Fruit fly (Drosophila melanogaster) Kc167 (cell line): Measurements from ENCODE around the gene Blm.

ENCODE experiments used
- Myc ChIP-seq: fragments of >200 bp; optimal IDR thresholded peaks from 2 replicates; lab custom pipeline; 2017; ENCODE audit warnings: missing external identifiers
- Sin3A ChIP-seq: fragments of >200 bp; optimal IDR thresholded peaks from 2 replicates; lab custom pipeline; 2018; ENCODE audit warnings: missing external identifiers
- h ChIP-seq: fragments of >200 bp; optimal IDR thresholded peaks from 3 replicates; lab custom pipeline; 2018; ENCODE audit warnings: missing external identifiers
- insv ChIP-seq: fragments of >200 bp; optimal IDR thresholded peaks from 3 replicates; lab custom pipeline; 2018; ENCODE audit warnings: missing external identifiers
- psq ChIP-seq: fragments of >200 bp; optimal IDR thresholded peaks from 2 replicates; lab custom pipeline; 2017; ENCODE audit warnings: missing external identifiers
- ttk ChIP-seq: sonication (Bioruptor generic); optimal IDR thresholded peaks from 2 replicates; lab custom pipeline; 2017; ENCODE audit warnings: missing external identifiers

The Blm gene

DNA sequence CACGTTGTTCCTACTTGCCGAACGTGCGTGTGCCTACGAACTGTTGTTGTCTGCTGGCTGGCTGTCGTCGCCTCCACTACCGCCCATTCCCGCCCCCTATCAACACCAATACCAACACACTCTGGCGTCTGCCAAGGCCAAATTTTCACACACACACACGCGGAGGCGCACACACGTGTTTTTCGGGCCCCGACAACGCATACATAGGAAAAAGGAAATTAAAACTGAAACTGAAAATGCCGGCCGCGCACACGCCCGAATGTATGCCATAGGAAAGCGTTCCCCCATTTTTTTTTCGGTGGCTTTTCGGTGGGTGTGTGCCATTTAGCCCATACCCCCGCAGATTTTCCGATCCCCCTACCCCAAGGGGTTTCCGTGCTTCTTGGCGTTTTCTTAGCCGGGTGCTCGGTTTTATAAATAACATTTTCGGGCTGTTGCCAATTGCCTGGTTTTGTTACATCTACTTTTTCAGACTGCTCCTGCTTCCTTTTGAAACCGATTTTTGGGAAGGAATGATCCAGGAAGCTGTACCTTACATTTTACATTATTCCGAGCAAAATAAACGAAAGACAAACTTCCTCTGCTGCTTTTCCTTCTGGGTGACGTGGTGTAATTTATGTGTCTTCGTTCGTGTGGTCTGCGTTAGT, 30.7 kb upstream of the Blm start:
- no peak for TF ChIP-seq insv (lab: Kevin White, UChicago)
- TF ChIP-seq ttk (lab: Kevin White, UChicago): no peak
- no peak for TF ChIP-seq h (lab: Kevin White, UChicago)

DNA sequence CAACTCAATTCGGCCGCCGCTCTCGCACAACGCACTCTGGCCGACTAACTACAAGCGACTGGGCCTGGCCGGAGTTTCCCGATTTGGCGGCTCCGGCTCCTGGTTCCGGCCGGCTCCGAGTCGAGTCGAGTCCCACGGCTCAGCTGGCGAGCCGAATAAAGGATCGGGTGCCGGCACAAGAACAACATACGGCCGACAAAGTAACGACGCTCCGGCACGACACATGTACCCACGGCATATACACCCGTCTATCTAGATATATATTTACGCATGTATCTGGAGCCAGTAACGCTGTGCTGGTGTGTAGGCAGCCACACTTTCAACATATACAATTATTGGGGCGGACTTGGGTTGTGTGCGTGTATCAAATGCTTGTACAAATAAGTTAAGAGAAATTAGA, 29.9 kb upstream of the Blm start:
- no peak for TF ChIP-seq insv (lab: Kevin White, UChicago)
- TF ChIP-seq Myc (lab: Kevin White, UChicago): no peak
- TF ChIP-seq Sin3A (lab: Kevin White, UChicago): no peak
- TF ChIP-seq h (lab: Kevin White, UChicago): no peak
- no peak for TF ChIP-seq ttk (lab: Kevin White, UChicago)
- TF ChIP-seq psq (lab: Kevin White, UChicago): no peak

DNA sequence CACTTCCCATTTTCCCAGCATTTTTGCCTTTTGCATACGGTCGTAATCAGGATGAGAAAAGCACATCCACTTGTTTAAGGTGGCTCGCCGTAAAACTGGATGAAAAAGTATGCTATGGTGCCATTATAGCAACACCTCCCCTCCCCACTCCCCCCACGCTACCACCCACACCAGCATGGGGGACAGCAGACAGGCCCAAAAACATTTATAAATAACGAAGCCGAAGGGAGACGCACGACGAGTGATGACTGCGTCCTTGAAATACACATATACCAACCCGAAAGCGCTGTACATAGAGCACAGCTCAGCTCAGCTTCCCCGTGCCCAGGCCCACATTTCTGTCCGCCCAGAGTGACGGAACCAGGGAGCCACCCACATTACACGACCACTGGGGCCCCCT, 29.1 kb upstream of the Blm start:
- TF ChIP-seq psq (lab: Kevin White, UChicago) (no peak), insv (lab: Kevin White, UChicago) (no peak), Sin3A (lab: Kevin White, UChicago) (no peak), h (lab: Kevin White, UChicago) (no peak), Myc (lab: Kevin White, UChicago) (no peak), ttk (lab: Kevin White, UChicago) (no peak)

DNA sequence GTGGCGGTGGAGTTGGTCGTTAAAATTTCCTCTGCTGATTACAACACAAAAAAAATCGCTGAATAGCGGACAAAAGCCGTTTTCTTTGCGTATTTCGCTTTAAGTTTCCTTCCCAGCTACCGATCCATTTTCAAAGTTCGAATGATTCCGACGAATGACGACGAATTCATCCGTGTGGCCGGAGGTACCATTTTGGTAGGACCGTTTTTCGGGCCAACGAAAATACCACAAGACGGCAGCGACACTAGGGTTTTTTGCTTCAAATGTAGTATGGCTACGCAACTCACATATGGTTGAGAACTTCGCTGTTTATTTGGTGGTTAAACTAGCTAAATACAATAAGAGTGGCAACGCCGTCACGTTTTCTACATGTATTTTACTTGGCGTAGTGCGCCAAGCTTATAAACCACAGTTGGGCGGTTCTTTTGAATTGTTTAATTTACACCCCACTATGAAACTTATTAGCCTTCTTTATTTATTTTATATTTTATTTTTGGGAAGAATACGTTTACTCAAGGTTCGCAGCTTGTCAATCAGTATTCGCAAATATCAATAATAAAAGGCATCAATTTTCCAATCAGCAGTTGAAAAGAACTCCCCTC, 22.8 kb upstream of the Blm start, which contains the start of gene Lk6:
Gene Lk6 (minus strand): TSS at position 179 of the 602 bp plus-strand sequence.
- TF ChIP-seq Sin3A (lab: Kevin White, UChicago) (no peak), h (lab: Kevin White, UChicago) (no peak), Myc (lab: Kevin White, UChicago) (no peak), insv (lab: Kevin White, UChicago) (no peak), psq (lab: Kevin White, UChicago) (no peak), ttk (lab: Kevin White, UChicago) (no peak)

DNA sequence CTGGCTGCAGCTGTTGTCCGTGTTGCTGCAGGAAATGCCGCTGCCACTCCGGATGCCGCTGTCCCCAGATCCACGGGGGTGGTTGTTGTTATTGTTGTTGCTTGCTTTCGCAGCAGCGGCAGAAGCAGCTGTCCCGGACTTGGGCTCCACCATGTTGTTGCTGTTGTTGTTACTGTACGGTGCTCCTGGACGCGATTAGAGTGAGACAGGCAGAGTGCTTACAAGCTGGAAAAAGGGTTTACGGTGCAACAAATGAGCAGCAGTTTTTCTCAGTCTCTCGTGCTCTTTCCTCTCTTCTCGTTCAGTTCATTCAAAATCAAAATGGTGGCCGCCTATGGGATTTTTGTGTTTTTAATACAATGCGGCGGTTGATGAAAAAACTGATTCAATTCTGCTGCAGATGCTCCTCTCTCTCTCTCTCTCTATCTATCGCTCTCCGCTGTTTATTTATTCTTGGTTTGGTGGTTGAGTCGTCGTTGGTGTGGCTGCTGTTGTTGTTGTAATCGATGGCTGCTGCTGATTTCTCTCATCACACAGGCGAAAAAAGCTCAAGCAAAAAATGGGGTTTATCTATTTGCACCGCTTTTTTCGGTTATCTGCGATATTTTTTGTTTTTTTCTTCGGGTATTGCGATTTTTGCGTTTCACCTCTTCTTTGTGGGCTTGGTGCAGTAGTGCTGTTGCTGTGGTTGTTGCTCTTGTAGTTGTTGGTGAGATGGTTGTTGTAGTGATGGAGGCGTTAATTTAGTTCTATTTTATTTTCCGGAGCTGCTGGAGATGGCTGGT, 22.1 kb upstream of the Blm start:
- TF ChIP-seq Sin3A (lab: Kevin White, UChicago): no peak
- TF ChIP-seq Myc (lab: Kevin White, UChicago): no peak
- no peak for TF ChIP-seq psq (lab: Kevin White, UChicago)

DNA sequence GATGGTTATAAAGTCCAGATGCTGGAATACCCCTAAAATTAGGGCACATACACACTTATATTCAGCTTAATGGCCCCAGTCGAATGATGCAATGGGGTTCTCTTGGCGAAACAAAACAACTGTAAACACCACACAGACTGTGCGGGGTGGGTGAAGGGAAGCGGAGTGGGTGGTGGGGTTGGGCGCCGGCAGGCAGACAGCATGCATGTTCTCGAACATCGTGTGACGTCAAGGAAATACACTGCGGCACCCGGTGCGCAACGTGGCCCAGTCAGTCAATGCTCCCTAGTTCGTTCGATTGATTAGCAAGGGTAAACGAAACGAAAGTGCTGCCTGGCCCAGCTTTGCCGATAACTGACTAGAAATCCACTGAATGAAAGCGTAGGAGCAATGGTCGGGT, 20.9 kb upstream of the Blm start:
- TF ChIP-seq Sin3A (lab: Kevin White, UChicago): no peak

DNA sequence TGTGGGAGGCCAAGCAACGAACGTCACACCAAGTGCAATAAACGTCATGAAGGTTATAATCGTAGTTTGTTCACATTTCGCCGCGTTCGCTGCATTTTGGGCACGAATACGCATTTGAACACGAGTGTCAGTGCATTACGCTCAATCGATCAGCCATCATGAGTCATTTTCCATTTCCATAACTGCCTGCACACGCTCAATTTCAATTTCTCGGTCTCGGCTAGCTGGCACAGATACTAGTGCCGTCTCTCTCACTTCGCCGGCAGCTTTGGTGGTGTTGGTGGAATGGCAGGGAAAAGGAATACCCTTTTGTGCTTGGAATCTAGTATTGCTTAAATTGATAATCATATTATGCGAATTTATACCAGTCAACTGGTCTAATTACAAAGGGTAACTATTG, 20.1 kb upstream of the Blm start:
- TF ChIP-seq Myc (lab: Kevin White, UChicago) (no peak), insv (lab: Kevin White, UChicago) (no peak), Sin3A (lab: Kevin White, UChicago) (no peak), h (lab: Kevin White, UChicago) (no peak), ttk (lab: Kevin White, UChicago) (no peak), psq (lab: Kevin White, UChicago) (no peak)

DNA sequence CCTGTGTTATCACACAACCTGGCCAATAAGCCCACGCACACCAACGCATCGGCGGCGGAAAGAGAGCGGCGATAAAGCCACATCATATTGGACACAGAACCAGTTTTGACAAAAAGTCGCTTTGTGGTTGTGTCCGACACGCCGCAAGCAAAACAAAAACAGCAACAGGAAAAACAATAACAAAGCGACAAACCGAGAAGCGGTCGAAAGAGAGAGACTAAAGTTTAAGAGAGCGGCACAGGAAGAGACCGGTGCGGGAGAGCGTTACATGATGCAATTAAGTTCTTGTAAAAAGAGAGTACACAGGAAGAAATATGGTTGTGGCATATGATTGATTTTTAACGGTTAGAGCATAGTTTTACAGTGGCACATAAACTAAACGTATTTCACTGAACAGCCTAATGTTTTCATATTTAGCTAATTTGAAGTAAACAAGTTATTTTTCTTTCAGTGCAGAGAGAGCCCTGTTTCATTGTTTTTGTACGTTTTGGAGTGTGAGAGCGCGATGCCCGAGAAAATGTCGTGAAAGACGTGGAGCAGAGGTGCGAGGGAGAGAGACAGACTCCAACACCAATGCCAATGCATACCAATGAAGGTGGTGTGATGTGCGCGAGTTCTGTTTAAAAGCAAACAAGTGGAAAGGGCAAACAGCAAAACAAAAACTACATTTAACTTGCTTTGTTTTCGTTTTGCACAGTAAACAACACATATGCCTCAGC, 19.2 kb upstream of the Blm start:
- TF ChIP-seq insv (lab: Kevin White, UChicago) (no peak), psq (lab: Kevin White, UChicago) (no peak), Myc (lab: Kevin White, UChicago) (no peak), ttk (lab: Kevin White, UChicago) (no peak), h (lab: Kevin White, UChicago) (no peak), Sin3A (lab: Kevin White, UChicago) (no peak)

DNA sequence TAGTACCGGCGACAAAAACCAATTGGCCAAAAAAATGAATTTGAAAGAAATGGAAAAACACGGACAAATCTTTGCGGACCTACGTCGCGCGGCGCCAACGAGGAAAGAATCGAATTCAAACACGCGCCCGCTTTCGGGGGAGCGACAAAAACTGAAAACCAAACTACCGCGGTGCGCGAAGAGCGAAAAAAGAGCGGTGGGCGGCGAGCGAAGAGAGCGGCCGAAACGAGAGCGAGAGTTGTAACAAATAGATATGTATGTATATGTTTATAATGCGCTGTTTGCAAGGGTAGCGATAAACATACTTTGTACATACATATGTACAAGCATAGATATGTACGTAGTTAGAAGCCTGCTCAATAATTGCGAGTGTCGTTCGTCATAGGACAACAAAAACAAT, 18.4 kb upstream of the Blm start:
- no peak for TF ChIP-seq Sin3A (lab: Kevin White, UChicago)
- TF ChIP-seq insv (lab: Kevin White, UChicago): no peak
- no peak for TF ChIP-seq ttk (lab: Kevin White, UChicago)
- TF ChIP-seq psq (lab: Kevin White, UChicago): no peak
- TF ChIP-seq h (lab: Kevin White, UChicago): no peak
- TF ChIP-seq Myc (lab: Kevin White, UChicago): no peak

DNA sequence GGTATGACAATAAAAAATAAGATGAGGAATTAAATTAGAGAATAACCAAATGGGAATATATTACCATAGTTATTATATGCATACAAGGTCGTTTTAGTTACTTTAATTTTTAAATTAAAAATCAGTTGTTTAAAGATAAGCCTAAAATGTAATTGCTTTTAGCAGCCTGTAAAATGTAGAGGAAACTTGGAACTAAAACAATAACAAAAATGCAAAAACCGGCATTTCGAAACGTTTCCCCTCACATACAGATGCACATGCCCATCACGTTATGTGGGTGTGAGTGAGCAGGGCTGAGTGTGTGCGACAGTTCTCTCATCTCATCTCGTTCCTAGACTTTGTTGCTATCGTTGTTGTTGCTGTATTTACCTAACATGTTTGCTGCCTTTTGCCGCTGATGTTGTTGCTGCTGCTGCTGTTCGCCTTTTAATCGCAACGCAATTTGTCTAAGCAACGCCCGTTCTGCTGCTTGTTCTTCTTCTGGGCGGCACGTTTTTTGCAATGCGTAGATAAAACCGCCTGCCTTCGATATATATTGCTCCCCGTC, 17.7 kb upstream of the Blm start:
- TF ChIP-seq h (lab: Kevin White, UChicago) (no peak), Myc (lab: Kevin White, UChicago) (no peak), Sin3A (lab: Kevin White, UChicago) (no peak)

DNA sequence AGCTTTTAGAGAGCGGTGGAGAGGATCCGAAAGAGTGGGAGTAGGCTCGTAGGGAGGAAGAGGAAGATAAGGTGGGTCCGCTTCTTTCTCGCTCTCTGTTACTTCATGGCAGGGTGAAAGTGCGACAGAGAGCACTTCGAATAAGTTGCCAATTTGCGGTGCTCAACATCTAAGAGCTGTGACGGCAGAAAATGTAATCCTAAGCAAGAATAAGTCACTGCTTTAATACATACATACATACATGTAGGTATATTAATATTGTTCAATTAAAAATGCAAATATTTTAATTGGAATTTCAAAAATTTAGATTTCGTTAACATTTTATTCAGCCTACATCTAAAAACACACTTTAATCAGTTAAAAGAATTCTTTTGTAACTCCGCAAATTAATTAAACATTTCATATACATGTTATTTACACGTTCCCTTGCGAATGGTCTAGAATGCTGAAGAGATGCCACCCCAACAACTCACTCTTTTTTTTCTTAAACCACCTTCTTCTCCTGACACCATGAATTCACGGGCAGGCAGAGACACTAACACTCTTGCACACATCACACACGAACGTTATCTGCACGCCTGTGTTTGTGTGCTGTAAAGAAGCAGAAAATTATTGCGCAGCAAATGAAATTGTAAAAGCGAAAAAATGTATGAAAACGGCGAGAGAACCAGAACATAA, 17.1 kb upstream of the Blm start:
- TF ChIP-seq insv (lab: Kevin White, UChicago) (no peak), h (lab: Kevin White, UChicago) (no peak), Myc (lab: Kevin White, UChicago) (no peak), psq (lab: Kevin White, UChicago) (no peak), Sin3A (lab: Kevin White, UChicago) (no peak), ttk (lab: Kevin White, UChicago) (no peak)
